Fruit fly (Drosophila melanogaster) whole organism, embryonic: ENCODE results near the gene MESR3.

Source experiments
- Abd-B ChIP-seq: fragments of 200-800 bp; sonication (Bioruptor generic); optimal IDR thresholded peaks from 2 replicates; lab custom pipeline; 2018; ENCODE audit warnings: missing biosample characterization, mild to moderate bottlenecking, missing genetic modification characterization, moderate library complexity
- Ada2b ChIP-seq: fragments of 200-800 bp; sonication (Bioruptor generic); IDR thresholded peaks from 2 replicates; pipeline ENCODE4 v1.3.6; 2022; ENCODE audit warnings: missing biosample characterization, missing genetic modification characterization
- BEAF-32 ChIP-seq: fragments of 200-800 bp; sonication (Bioruptor generic); optimal IDR thresholded peaks from 3 replicates; lab custom pipeline; 2017; ENCODE audit warnings: missing biosample characterization, missing genetic modification characterization, mild to moderate bottlenecking, moderate library complexity, missing genetic modification reagents
- Bteb2 ChIP-seq: fragments of 200-800 bp; sonication (Bioruptor generic); optimal IDR thresholded peaks from 2 replicates; lab custom pipeline; 2016; ENCODE audit warnings: missing biosample characterization, missing genetic modification characterization
- CG10366 ChIP-seq: fragments of 200-800 bp; sonication (Bioruptor generic); IDR thresholded peaks from 2 replicates; pipeline ENCODE4 v1.3.6; 2022; ENCODE audit warnings: missing biosample characterization, missing genetic modification characterization
- CG10543 ChIP-seq: fragments of 200-800 bp; sonication (Bioruptor generic); optimal IDR thresholded peaks from 3 replicates; lab custom pipeline; 2017; ENCODE audit warnings: missing biosample characterization, mild to moderate bottlenecking, missing genetic modification characterization, moderate library complexity
- CG11093 ChIP-seq: fragments of 200-800 bp; sonication (Bioruptor generic); IDR thresholded peaks from 3 replicates; pipeline ENCODE4 v1.3.6; 2022; ENCODE audit warnings: missing biosample characterization, missing genetic modification characterization
- CG13624 ChIP-seq: fragments of 200-800 bp; sonication (Bioruptor generic); optimal IDR thresholded peaks from 2 replicates; lab custom pipeline; 2016; ENCODE audit warnings: missing biosample characterization, missing genetic modification characterization
- CG14710 ChIP-seq: fragments of 200-800 bp; sonication (Bioruptor generic); optimal IDR thresholded peaks from 3 replicates; lab custom pipeline; 2019; ENCODE audit warnings: missing biosample characterization, mild to moderate bottlenecking, missing genetic modification characterization, moderate library complexity
- CG15269 ChIP-seq: fragments of 200-800 bp; sonication (Bioruptor generic); optimal IDR thresholded peaks from 2 replicates; lab custom pipeline; 2018; ENCODE audit warnings: missing biosample characterization, mild to moderate bottlenecking, missing genetic modification characterization, moderate library complexity
- CG15479 ChIP-seq: fragments of 200-800 bp; sonication (Bioruptor generic); optimal IDR thresholded peaks from 3 replicates; lab custom pipeline; 2019; ENCODE audit warnings: missing biosample characterization, mild to moderate bottlenecking, missing genetic modification characterization, moderate library complexity
- CG1603 ChIP-seq: fragments of 200-800 bp; sonication (Bioruptor generic); optimal IDR thresholded peaks from 2 replicates; lab custom pipeline; 2019; ENCODE audit warnings: missing biosample characterization, mild to moderate bottlenecking, missing genetic modification characterization, moderate library complexity
- CG17186 ChIP-seq: fragments of 200-800 bp; sonication (Bioruptor generic); optimal IDR thresholded peaks from 3 replicates; lab custom pipeline; 2017; ENCODE audit warnings: missing biosample characterization, missing genetic modification reagents, missing genetic modification characterization
- CG17385 ChIP-seq: fragments of 200-800 bp; sonication (Bioruptor generic); optimal IDR thresholded peaks from 3 replicates; lab custom pipeline; 2018; ENCODE audit warnings: missing biosample characterization, mild to moderate bottlenecking, missing genetic modification characterization
- CG2116 ChIP-seq: fragments of 200-800 bp; sonication (Bioruptor generic); optimal IDR thresholded peaks from 3 replicates; lab custom pipeline; 2018; ENCODE audit warnings: missing biosample characterization, mild to moderate bottlenecking, missing genetic modification characterization
- CG30403 ChIP-seq: fragments of 200-800 bp; sonication (Bioruptor generic); optimal IDR thresholded peaks from 3 replicates; lab custom pipeline; 2016; ENCODE audit warnings: missing biosample characterization, missing genetic modification characterization
- CG32532 ChIP-seq: fragments of 200-800 bp; sonication (Bioruptor generic); IDR thresholded peaks from 2 replicates; pipeline ENCODE4 v1.3.6; 2022; ENCODE audit warnings: missing biosample characterization, missing genetic modification characterization
- CG6272 ChIP-seq: fragments of 200-800 bp; sonication (Bioruptor generic); IDR thresholded peaks from 2 replicates; pipeline ENCODE4 v1.3.6; 2022; ENCODE audit warnings: missing biosample characterization, missing genetic modification characterization
- CG6689 ChIP-seq: fragments of 200-800 bp; sonication (Bioruptor generic); IDR thresholded peaks from 2 replicates; pipeline ENCODE4 v1.3.6; 2022; ENCODE audit warnings: missing biosample characterization, missing genetic modification characterization
- CG6765 ChIP-seq: fragments of 200-800 bp; sonication (Bioruptor generic); optimal IDR thresholded peaks from 3 replicates; lab custom pipeline; 2017; ENCODE audit warnings: missing biosample characterization, mild to moderate bottlenecking, missing genetic modification characterization
- CG7357 ChIP-seq: fragments of 200-800 bp; sonication (Bioruptor generic); IDR thresholded peaks from 3 replicates; pipeline ENCODE4 v1.3.6; 2022; ENCODE audit warnings: missing biosample characterization, missing genetic modification characterization
- CG7372 ChIP-seq: fragments of 200-800 bp; sonication (Bioruptor generic); IDR thresholded peaks from 2 replicates; pipeline ENCODE4 v1.3.6; 2022; ENCODE audit warnings: missing biosample characterization, missing genetic modification characterization
- CG8924 ChIP-seq: fragments of 200-800 bp; optimal IDR thresholded peaks from 3 replicates; lab custom pipeline; 2019; ENCODE audit warnings: missing biosample characterization, mild to moderate bottlenecking, missing genetic modification characterization, moderate library complexity
- CG9727 ChIP-seq: fragments of 200-800 bp; sonication (Bioruptor generic); optimal IDR thresholded peaks from 3 replicates; lab custom pipeline; 2017; ENCODE audit warnings: missing biosample characterization, mild to moderate bottlenecking, missing genetic modification characterization
- Dp ChIP-seq: fragments of 200-800 bp; sonication (Bioruptor generic); optimal IDR thresholded peaks from 2 replicates; lab custom pipeline; 2018; ENCODE audit warnings: missing biosample characterization, mild to moderate bottlenecking, missing genetic modification characterization, moderate library complexity
- Dref ChIP-seq: fragments of 200-800 bp; sonication (Bioruptor generic); IDR thresholded peaks from 2 replicates; pipeline ENCODE4 v1.3.6; 2022; ENCODE audit warnings: missing biosample characterization, missing genetic modification characterization
- HHEX ChIP-seq: fragments of 200-800 bp; sonication (Bioruptor generic); optimal IDR thresholded peaks from 3 replicates; lab custom pipeline; 2017; ENCODE audit warnings: missing biosample characterization, mild to moderate bottlenecking, missing genetic modification characterization, missing genetic modification reagents
- Max ChIP-seq: fragments of 200-800 bp; sonication (Bioruptor generic); optimal IDR thresholded peaks from 2 replicates; lab custom pipeline; 2016; ENCODE audit warnings: missing biosample characterization, mild to moderate bottlenecking, missing genetic modification characterization
- Mes4 ChIP-seq: fragments of 200-800 bp; sonication (Bioruptor generic); optimal IDR thresholded peaks from 2 replicates; lab custom pipeline; 2016; ENCODE audit warnings: missing biosample characterization, missing genetic modification characterization
- Myb ChIP-seq: fragments of 200-800 bp; sonication (Bioruptor generic); optimal IDR thresholded peaks from 2 replicates; lab custom pipeline; 2016; ENCODE audit warnings: missing biosample characterization, missing genetic modification characterization
- Ptx1 ChIP-seq: fragments of 200-800 bp; sonication (Bioruptor generic); IDR thresholded peaks from 2 replicates; pipeline ENCODE4 v1.3.6; 2022; ENCODE audit warnings: missing biosample characterization, missing genetic modification characterization
- Scr ChIP-seq: fragments of 200-800 bp; sonication (Bioruptor generic); IDR thresholded peaks from 2 replicates; pipeline ENCODE4 v1.3.6; 2022; ENCODE audit warnings: missing biosample characterization, missing genetic modification characterization; ENCODE audit not compliant: partially characterized antibody
- Sry-β ChIP-seq: fragments of 200-800 bp; sonication (Bioruptor generic); optimal IDR thresholded peaks from 2 replicates; lab custom pipeline; 2018; ENCODE audit warnings: missing biosample characterization, mild to moderate bottlenecking, missing genetic modification characterization, moderate library complexity
- Xbp1 ChIP-seq: fragments of 200-800 bp; sonication (Bioruptor generic); optimal IDR thresholded peaks from 3 replicates; lab custom pipeline; 2016; ENCODE audit warnings: missing biosample characterization, mild to moderate bottlenecking, missing genetic modification characterization
- aop ChIP-seq: fragments of 200-800 bp; sonication (Bioruptor generic); IDR thresholded peaks from 2 replicates; pipeline ENCODE4 v1.3.6; 2022; ENCODE audit warnings: missing biosample characterization, missing genetic modification characterization
- az2 ChIP-seq: fragments of 200-800 bp; sonication (Bioruptor generic); optimal IDR thresholded peaks from 3 replicates; lab custom pipeline; 2016; ENCODE audit warnings: missing biosample characterization, missing genetic modification characterization
- bowl ChIP-seq: fragments of 200-800 bp; sonication (Bioruptor generic); IDR thresholded peaks from 2 replicates; pipeline ENCODE4 v1.3.6; 2022; ENCODE audit warnings: missing biosample characterization, missing genetic modification characterization
- cas ChIP-seq: fragments of 200-800 bp; sonication (Bioruptor generic); IDR thresholded peaks from 2 replicates; pipeline ENCODE4 v1.3.6; 2022; ENCODE audit warnings: missing biosample characterization, missing genetic modification characterization
- ftz-f1 ChIP-seq: fragments of 200-800 bp; sonication (Bioruptor generic); optimal IDR thresholded peaks from 2 replicates; lab custom pipeline; 2016; ENCODE audit warnings: missing biosample characterization, missing genetic modification characterization
- fu2 ChIP-seq: fragments of 200-800 bp; sonication (Bioruptor generic); optimal IDR thresholded peaks from 2 replicates; lab custom pipeline; 2016; ENCODE audit warnings: missing biosample characterization, missing genetic modification characterization
- grau ChIP-seq: fragments of 200-800 bp; optimal IDR thresholded peaks from 3 replicates; lab custom pipeline; 2019; ENCODE audit warnings: missing biosample characterization, mild to moderate bottlenecking, missing genetic modification characterization, moderate library complexity
- gsb ChIP-seq: fragments of 200-800 bp; sonication (Bioruptor generic); IDR thresholded peaks from 2 replicates; pipeline ENCODE4 v1.3.6; 2022; ENCODE audit warnings: missing biosample characterization, missing genetic modification characterization
- oc ChIP-seq: fragments of 200-800 bp; sonication (Bioruptor generic); optimal IDR thresholded peaks from 2 replicates; lab custom pipeline; 2018; ENCODE audit warnings: missing biosample characterization, mild to moderate bottlenecking, missing genetic modification characterization, moderate library complexity
- peb ChIP-seq: fragments of 200-800 bp; sonication (Bioruptor generic); IDR thresholded peaks from 2 replicates; pipeline ENCODE4 v1.3.6; 2022; ENCODE audit warnings: missing biosample characterization, missing genetic modification characterization
- repo ChIP-seq: fragments of 200-800 bp; sonication (Bioruptor generic); optimal IDR thresholded peaks from 2 replicates; lab custom pipeline; 2016; ENCODE audit warnings: missing biosample characterization, missing genetic modification characterization
- run ChIP-seq: fragments of 200-800 bp; sonication (Bioruptor generic); optimal IDR thresholded peaks from 3 replicates; lab custom pipeline; 2018; ENCODE audit warnings: missing biosample characterization, mild to moderate bottlenecking, missing genetic modification characterization
- sna ChIP-seq: fragments of 200-800 bp; sonication (Bioruptor generic); IDR thresholded peaks from 2 replicates; pipeline ENCODE4 v1.3.6; 2022; ENCODE audit warnings: missing biosample characterization, missing genetic modification characterization; ENCODE audit not compliant: partially characterized antibody
- ttk ChIP-seq: fragments of 200-800 bp; sonication (Bioruptor generic); IDR thresholded peaks from 2 replicates; pipeline ENCODE4 v2.1.2; 2022; ENCODE audit warnings: missing biosample characterization, missing genetic modification characterization
- tx ChIP-seq: fragments of 200-800 bp; sonication (Bioruptor generic); optimal IDR thresholded peaks from 2 replicates; lab custom pipeline; 2016; ENCODE audit warnings: missing biosample characterization, missing genetic modification characterization
- zf30C ChIP-seq: fragments of 200-800 bp; sonication (Bioruptor generic); optimal IDR thresholded peaks from 3 replicates; lab custom pipeline; 2018; ENCODE audit warnings: missing biosample characterization, mild to moderate bottlenecking, missing genetic modification characterization

MESR3 gene

DNA sequence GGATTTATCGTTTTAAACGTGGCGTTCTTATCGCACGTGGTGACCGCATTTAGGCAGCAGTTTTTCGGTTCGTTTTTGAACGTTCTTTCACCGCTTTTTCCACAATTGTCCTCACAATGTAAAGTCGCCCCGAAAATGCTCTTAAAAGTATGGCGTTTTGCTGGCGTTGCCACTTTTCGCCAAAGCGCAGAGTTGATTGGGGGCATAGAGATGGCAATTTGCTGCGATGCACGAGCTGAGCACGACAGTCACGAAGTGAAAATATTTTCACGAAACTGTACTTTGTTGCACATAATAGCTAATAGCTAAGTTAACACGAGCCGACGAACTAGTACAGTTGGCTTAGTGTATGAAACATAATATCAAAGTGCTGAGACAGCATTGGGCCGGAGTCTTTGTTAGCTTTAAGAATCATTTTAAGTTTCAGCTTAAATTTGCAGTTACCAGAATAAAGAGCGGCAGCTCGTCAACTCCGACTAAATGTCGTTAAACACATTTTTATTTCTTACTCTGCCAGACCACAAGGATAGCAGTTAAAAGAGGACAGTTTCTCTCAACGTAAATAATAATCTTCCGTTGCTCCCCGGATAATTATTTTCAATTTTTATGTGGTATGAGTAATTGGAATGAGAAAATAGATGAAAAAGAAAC, 71.7 kb downstream of the MESR3 start, which contains the start of gene msl-1 (continued):
- TF ChIP-seq Myb = peak; percentile 44
- TF ChIP-seq CG2116 (GFP tag; lab: Kevin White, UChicago) = peak; percentile 99
- TF ChIP-seq ttk (GFP tag; lab: Robert Waterston, UW) = peak; percentile 51; the same call in 1 of the 2 replicates
- no peak for TF ChIP-seq Mes4 (GFP tag; lab: Kevin White, UChicago)
- TF ChIP-seq bowl = no peak
- peak; percentile 31 for TF ChIP-seq CG30403
- TF ChIP-seq CG9727 (GFP tag; lab: Kevin White, UChicago) = peak; percentile 26
- TF ChIP-seq Ptx1 (GFP tag; lab: Robert Waterston, UW) = peak; percentile 31; the same call in 1 of the 2 replicates
- peak; percentile 11 for TF ChIP-seq tx (GFP tag; lab: Kevin White, UChicago)
- peak; percentile 39 for TF ChIP-seq Bteb2 (GFP tag; lab: Kevin White, UChicago)
- TF ChIP-seq Ada2b (GFP tag; lab: Robert Waterston, UW) = 0 out of 2 replicates have a peak, but pooled peaks have one; percentile 4
- TF ChIP-seq CG6272 (GFP tag; lab: Robert Waterston, UW) = peak; percentile 75
- TF ChIP-seq repo (GFP tag; lab: Kevin White, UChicago) = no peak
- no peak for TF ChIP-seq CG17186 (GFP tag; lab: Kevin White, UChicago)
- no peak for TF ChIP-seq CG7372 (GFP tag; lab: Robert Waterston, UW)
- TF ChIP-seq CG15269 (tag; lab: Kevin White, UChicago) = no peak
- peak; percentile 16 for TF ChIP-seq CG14710 (tag; lab: Kevin White, UChicago)
- no peak for TF ChIP-seq ftz-f1
- TF ChIP-seq Max (GFP tag; lab: Kevin White, UChicago) = no peak
- TF ChIP-seq CG8924 = no peak
- no peak for TF ChIP-seq CG15479
- TF ChIP-seq Dref (GFP tag; lab: Robert Waterston, UW) = peak; percentile 53
- no peak for TF ChIP-seq run (tag; lab: Kevin White, UChicago)
- peak; percentile 10; the same call in 1 of the 2 replicates for TF ChIP-seq CG10366 (GFP tag; lab: Robert Waterston, UW)
- no peak for TF ChIP-seq zf30C (GFP tag; lab: Kevin White, UChicago)
- no peak for TF ChIP-seq aop (GFP tag; lab: Robert Waterston, UW)
- TF ChIP-seq Sry-β (GFP tag; lab: Kevin White, UChicago) = peak; percentile 74
- TF ChIP-seq CG10543 (GFP tag; lab: Kevin White, UChicago) = no peak
- TF ChIP-seq fu2 (GFP tag; lab: Kevin White, UChicago) = peak; percentile 3
- TF ChIP-seq Xbp1 (GFP tag; lab: Kevin White, UChicago) = peak; percentile 44
- TF ChIP-seq sna (GFP tag; lab: Robert Waterston, UW) = peak; percentile 89
- peak; percentile 60; the same call in 1 of the 2 replicates for TF ChIP-seq CG32532 (GFP tag; lab: Robert Waterston, UW)
- TF ChIP-seq az2 (GFP tag; lab: Kevin White, UChicago) = peak; percentile 21
- no peak for TF ChIP-seq CG7357
- TF ChIP-seq CG13624 (GFP tag; lab: Kevin White, UChicago) = peak; percentile 30
- no peak for TF ChIP-seq CG17385
- TF ChIP-seq peb (GFP tag; lab: Robert Waterston, UW) = no peak
- TF ChIP-seq CG6765 (GFP tag; lab: Kevin White, UChicago) = no peak
- peak; percentile 90 for TF ChIP-seq BEAF-32 (GFP tag; lab: Kevin White, UChicago)
- peak; percentile 75 for TF ChIP-seq CG1603 (tag; lab: Kevin White, UChicago)
- no peak for TF ChIP-seq oc
- no peak for TF ChIP-seq grau (tag; lab: Kevin White, UChicago)
- TF ChIP-seq HHEX (GFP tag; lab: Kevin White, UChicago) = no peak
- TF ChIP-seq Scr = peak; percentile 93
- no peak for TF ChIP-seq Abd-B (GFP tag; lab: Kevin White, UChicago)
- TF ChIP-seq gsb (GFP tag; lab: Robert Waterston, UW) = no peak
- no peak for TF ChIP-seq CG11093
- no peak for TF ChIP-seq CG6689 (GFP tag; lab: Robert Waterston, UW)
- TF ChIP-seq Dp (GFP tag; lab: Kevin White, UChicago) = peak; percentile 32
- TF ChIP-seq cas (GFP tag; lab: Robert Waterston, UW) = no peak
